Worm (Caenorhabditis elegans) whole organism, L4/young adult: ENCODE measurements around the gene F13A7.14.

Source experiments
- dao-5 ChIP-seq: sonication (generic microtip); optimal IDR thresholded peaks from 2 replicates; lab custom pipeline; 2016; ENCODE audit warnings: missing genotype, missing genetic modification characterization, moderate library complexity, missing compliant biosample characterization
- him-1 ChIP-seq: sonication (generic microtip); optimal IDR thresholded peaks from 2 replicates; lab custom pipeline; 2016; ENCODE audit warnings: missing genotype, missing genetic modification reagents, missing genetic modification characterization, missing compliant biosample characterization

ce11 chrV:16356798-16357197, 44.9 kb upstream of the F13A7.14 start:
- no peak for TF ChIP-seq him-1 (tag; lab: Kevin White, UChicago)
- TF ChIP-seq dao-5 (tag; lab: Kevin White, UChicago): no peak
